Fruit fly (Drosophila melanogaster) S2 (cell line): ENCODE data around the gene GstT3.

Source experiments
- CG8478 ChIP-seq: fragments of >200 bp; optimal IDR thresholded peaks from 2 replicates; lab custom pipeline; 2018
- CTCF ChIP-seq, 2 experiments: fragments of >200 bp; optimal IDR thresholded peaks; 2 replicates each; lab custom pipeline; 2018

dm6 chrX:20436866-20437265 is 30.4 kb upstream of the GstT3 start:
- no peak for TF ChIP-seq CG8478 (lab: Kevin White, UChicago)
- no peak for TF ChIP-seq CTCF (optimal IDR thresholded peaks at IDR 0.05; lab: Kevin White, UChicago)
